Fruit fly (Drosophila melanogaster): Measurements from ENCODE around the gene CG5199.
A peak's percentile ranks its signal among the peaks of the same experiment; 100 is the strongest.

Gene CG5199

DNA sequence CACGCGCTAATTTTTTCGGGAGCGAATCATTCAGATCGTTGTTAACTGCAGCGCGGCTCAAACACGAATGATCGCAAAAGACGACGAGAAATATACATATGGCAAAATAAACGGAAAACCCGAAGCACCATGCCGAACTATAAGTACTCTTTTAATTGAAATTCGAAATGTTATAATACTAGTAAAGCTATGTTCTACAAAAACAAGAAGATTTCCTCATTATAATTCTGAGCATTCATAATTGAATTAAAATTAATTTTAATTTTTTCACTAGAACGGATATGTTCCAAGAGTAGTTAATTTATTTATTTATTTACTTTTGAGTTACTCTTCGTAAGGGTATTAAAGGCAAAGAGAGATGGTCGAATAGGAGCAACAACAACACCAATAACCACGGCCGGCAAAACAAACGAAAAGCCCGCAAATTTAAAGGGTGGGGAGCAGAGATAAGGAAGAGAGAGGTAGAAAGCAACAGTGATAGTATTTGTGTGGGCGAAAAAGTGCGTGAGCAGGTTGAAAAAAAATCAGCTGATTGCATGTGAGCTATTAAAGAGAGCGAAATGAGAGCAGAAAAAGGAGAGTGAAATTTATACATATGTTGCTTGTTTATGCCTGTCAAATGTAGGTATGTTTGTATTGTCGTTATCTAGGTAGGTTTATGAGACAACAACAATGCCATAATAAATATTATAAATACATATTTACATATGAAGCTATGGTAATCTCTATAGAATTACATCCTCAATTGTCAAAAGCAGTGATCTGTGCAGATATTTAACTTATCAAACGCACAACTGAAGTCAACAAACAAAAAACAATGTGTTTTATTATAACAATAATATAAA, 41.0 kb upstream of the CG5199 start (continued):
- TF ChIP-seq dm (GFP tag; optimal IDR thresholded peaks at IDR 0.05) (no peak), CG16815 (GFP tag; optimal IDR thresholded peaks at IDR 0.05) (peak; percentile 32), Atf-2 (GFP tag; optimal IDR thresholded peaks at IDR 0.05) (peak; percentile 14), CG9609 (GFP tag; optimal IDR thresholded peaks at IDR 0.05) (peak; percentile 19), CG2202 (tag; optimal IDR thresholded peaks at IDR 0.05) (no peak), ttk (GFP tag; IDR thresholded peaks at IDR 0.05) (peak; percentile 72; the same call in 1 of the 2 replicates), CG9817 (tag; optimal IDR thresholded peaks at IDR 0.05) (peak; percentile 27), Mrtf (GFP tag; IDR thresholded peaks at IDR 0.05) (peak; percentile 64; the same call in 1 of the 3 replicates), CG10979 (tag; optimal IDR thresholded peaks at IDR 0.05) (peak; percentile 23), sim (GFP tag; IDR thresholded peaks at IDR 0.05) (0 out of 2 replicates have a peak, but pooled peaks have one; percentile 44), CG12071 (GFP tag; optimal IDR thresholded peaks at IDR 0.05) (no peak), gcm (GFP tag; optimal IDR thresholded peaks at IDR 0.05) (peak; percentile 52), mld (GFP tag; IDR thresholded peaks at IDR 0.05; ENCODE audit: partially characterized antibody) (no peak), Hr78 (GFP tag; optimal IDR thresholded peaks at IDR 0.05) (peak in 1 of 2 experiments; percentile 44), dysf (GFP tag; IDR thresholded peaks at IDR 0.05) (peak; percentile 87), Vsx1 (GFP tag; optimal IDR thresholded peaks at IDR 0.05) (peak; percentile 53), ci (GFP tag; IDR thresholded peaks at IDR 0.05) (peak; percentile 69), Oli (tag; optimal IDR thresholded peaks at IDR 0.05) (peak; percentile 78), CG11398 (GFP tag; optimal IDR thresholded peaks at IDR 0.05) (no peak), CG16813 (GFP tag; IDR thresholded peaks at IDR 0.05; ENCODE audit: partially characterized antibody) (no peak), ems (GFP tag; optimal IDR thresholded peaks at IDR 0.05) (peak; percentile 20), NfI (GFP tag; optimal IDR thresholded peaks at IDR 0.05) (peak; percentile 58), gsb-n (tag; optimal IDR thresholded peaks at IDR 0.05) (no peak), CG33213 (GFP tag; optimal IDR thresholded peaks at IDR 0.05) (peak; percentile 4), seq (GFP tag; IDR thresholded peaks at IDR 0.05) (peak; percentile 66), CG16779 (GFP tag; IDR thresholded peaks at IDR 0.05) (no peak), CG17802 (tag; optimal IDR thresholded peaks at IDR 0.05) (no peak), CG7556 (GFP tag; optimal IDR thresholded peaks at IDR 0.05) (peak; percentile 82), CG4617 (GFP tag; optimal IDR thresholded peaks at IDR 0.05; ENCODE audit: borderline replicate concordance) (peak; percentile 23), crol (GFP tag; IDR thresholded peaks at IDR 0.05) (peak; percentile 27; the same call in 1 of the 2 replicates), CG34224 (GFP tag; IDR thresholded peaks at IDR 0.05; ENCODE audit: partially characterized antibody) (no peak), bbx (GFP tag; IDR thresholded peaks at IDR 0.05; ENCODE audit: partially characterized antibody) (no peak), nau (GFP tag; optimal IDR thresholded peaks at IDR 0.05) (peak; percentile 53), MBD-R2 (GFP tag; IDR thresholded peaks at IDR 0.05) (peak; percentile 7; the same call in 1 of the 2 replicates), CG10267 (tag; optimal IDR thresholded peaks at IDR 0.05) (peak; percentile 69), CG12155 (GFP tag; optimal IDR thresholded peaks at IDR 0.05) (peak; percentile 72), stwl (tag; optimal IDR thresholded peaks at IDR 0.05) (no peak), ab (GFP tag; optimal IDR thresholded peaks at IDR 0.05) (no peak), CG5953 (GFP tag; IDR thresholded peaks at IDR 0.05) (peak; percentile 36; the same call in 1 of the 2 replicates), Dref (GFP tag; IDR thresholded peaks at IDR 0.05) (no peak), Atf6 (GFP tag; IDR thresholded peaks at IDR 0.05) (peak; percentile 88), MESR4 (GFP tag; optimal IDR thresholded peaks at IDR 0.05) (no peak), CG10654 (GFP tag; optimal IDR thresholded peaks at IDR 0.05) (peak; percentile 45), da (GFP tag; optimal IDR thresholded peaks at IDR 0.05) (no peak), exex (tag; optimal IDR thresholded peaks at IDR 0.05) (peak; percentile 32), CG30431 (GFP tag; optimal IDR thresholded peaks at IDR 0.05) (no peak), Camta (GFP tag; optimal IDR thresholded peaks at IDR 0.05) (peak; percentile 43), HHEX (GFP tag; optimal IDR thresholded peaks at IDR 0.05) (peak; percentile 72)
